Worm (Caenorhabditis elegans) whole organism, L1 larva: ENCODE measurements around the gene lin-39.

Experiments
- aha-1 ChIP-seq: fragments of 150-350 bp; optimal IDR thresholded peaks from 2 replicates; lab custom pipeline; 2014; ENCODE audit warnings: missing biosample characterization, missing genetic modification characterization
- ceh-82 ChIP-seq, 3 experiments: fragments of 150-350 bp in 1 of 3; sonication (generic microtip) in 2 of 3; optimal IDR thresholded peaks; 2 replicates each; lab custom pipeline; 2014 to 2017; ENCODE audit warnings: missing biosample characterization in 3 of 3, missing genetic modification characterization in 3 of 3
- elt-3 ChIP-seq, 6 experiments: fragments of 150-350 bp in 1 of 6; sonication (generic microtip); optimal IDR thresholded peaks; 2 replicates each; lab custom pipeline; 2017 to 2018; ENCODE audit warnings: missing biosample characterization in 6 of 6, missing genetic modification characterization in 6 of 6, inconsistent platforms in 1 of 6
- lsy-2 ChIP-seq, 2 experiments: fragments of 150-350 bp; optimal IDR thresholded peaks; 2 replicates each; lab custom pipeline; 2014; ENCODE audit warnings: missing biosample characterization in 2 of 2, missing genetic modification characterization in 2 of 2
- mdl-1 ChIP-seq, 2 experiments: fragments of 150-350 bp; optimal IDR thresholded peaks; 2 replicates each; lab custom pipeline; 2014 to 2017; ENCODE audit warnings: missing biosample characterization in 2 of 2, missing genetic modification characterization in 2 of 2, inconsistent platforms in 1 of 2
- nhr-12 ChIP-seq: sonication (generic microtip); optimal IDR thresholded peaks from 2 replicates; lab custom pipeline; 2017; ENCODE audit warnings: missing biosample characterization, missing genetic modification characterization
- nhr-28 ChIP-seq: fragments of 150-350 bp; optimal IDR thresholded peaks from 2 replicates; lab custom pipeline; 2014; ENCODE audit warnings: missing biosample characterization, missing genetic modification characterization
- sox-4 ChIP-seq: sonication (generic microtip); optimal IDR thresholded peaks from 2 replicates; lab custom pipeline; 2016; ENCODE audit warnings: missing genetic modification characterization, missing compliant biosample characterization

- TF ChIP-seq mdl-1 (tag; optimal IDR thresholded peaks at IDR 0.05; lab: Kevin White, UChicago) (no peak), nhr-28 (tag; lab: Kevin White, UChicago) (no peak), ceh-82 (tag; optimal IDR thresholded peaks at IDR 0.05; lab: Kevin White, UChicago) (no peak), elt-3 (tag; optimal IDR thresholded peaks at IDR 0.05; lab: Kevin White, UChicago) (peak in 2 of 6 experiments; percentile 25 to 36), aha-1 (tag; lab: Kevin White, UChicago) (no peak), nhr-12 (tag; lab: Kevin White, UChicago) (no peak), sox-4 (tag; lab: Kevin White, UChicago) (no peak), lsy-2 (tag; optimal IDR thresholded peaks at IDR 0.05; lab: Kevin White, UChicago) (peak; percentile 22 to 67)
Observed at ce11 chrIII:7557930-7558470, 21.6 kb upstream of the lin-39 start.
